Worm (Caenorhabditis elegans) whole organism, young adult: ENCODE measurements around the gene ZK813.2.

Source experiments
- C06A6.2 ChIP-seq: fragments of 200-800 bp; sonication (Bioruptor generic); conservative IDR thresholded peaks from 2 replicates; pipeline ENCODE4 v1.3.6; 2022; ENCODE audit warnings: missing genetic modification characterization, missing compliant biosample characterization
- F22D6.2 ChIP-seq: sonication (generic microtip); optimal IDR thresholded peaks from 2 replicates; lab custom pipeline; 2016; ENCODE audit warnings: mild to moderate bottlenecking, missing genetic modification characterization, missing compliant biosample characterization
- K12H6.12 ChIP-seq: fragments of 200-800 bp; sonication (Bioruptor generic); optimal IDR thresholded peaks from 2 replicates; lab custom pipeline; 2018; ENCODE audit warnings: mild to moderate bottlenecking, missing genetic modification characterization, missing compliant biosample characterization
- T07F8.4 ChIP-seq: sonication (generic microtip); optimal IDR thresholded peaks from 2 replicates; lab custom pipeline; 2016; ENCODE audit warnings: mild to moderate bottlenecking, missing genetic modification characterization, moderate library complexity, missing compliant biosample characterization
- Y79H2A.3 ChIP-seq: fragments of 200-800 bp; sonication (Bioruptor generic); conservative IDR thresholded peaks from 2 replicates; pipeline ENCODE4 v1.3.6; 2022; ENCODE audit warnings: missing genetic modification reagents, missing genetic modification characterization, missing compliant biosample characterization
- attf-3 ChIP-seq: fragments of 200-800 bp; sonication (Bioruptor generic); conservative IDR thresholded peaks from 2 replicates; pipeline ENCODE4 v1.3.6; 2022; ENCODE audit warnings: missing genetic modification reagents, missing genetic modification characterization, missing compliant biosample characterization
- egl-44 ChIP-seq: fragments of 200-800 bp; sonication (Bioruptor generic); IDR thresholded peaks from 2 replicates; pipeline ENCODE4 v1.3.6; 2022; ENCODE audit warnings: missing genetic modification reagents, missing genetic modification characterization, missing compliant biosample characterization
- let-607 ChIP-seq, 2 experiments: fragments of 200-800 bp in 1 of 2; sonication (Bioruptor generic) in 1 of 2; sonication (generic microtip) in 1 of 2; optimal IDR thresholded peaks; 2 replicates each; lab custom pipeline; 2016 to 2018; ENCODE audit warnings: mild to moderate bottlenecking in 2 of 2, missing compliant biosample characterization in 2 of 2, missing genetic modification characterization in 2 of 2, moderate library complexity in 2 of 2, missing genotype in 1 of 2
- madf-6 ChIP-seq: fragments of 200-800 bp; sonication (Bioruptor generic); IDR thresholded peaks from 2 replicates; pipeline ENCODE4 v1.3.6; 2022; ENCODE audit warnings: missing genetic modification reagents, missing genetic modification characterization, missing compliant biosample characterization
- pha-4 ChIP-seq: fragments of 150-350 bp; sonication (generic microtip); optimal IDR thresholded peaks from 2 replicates; lab custom pipeline; 2014; ENCODE audit warnings: missing biosample characterization, missing genetic modification reagents, missing genetic modification characterization
- sea-2 ChIP-seq: fragments of 200-800 bp; sonication (Bioruptor generic); IDR thresholded peaks from 2 replicates; pipeline ENCODE4 v1.3.6; 2022; ENCODE audit warnings: missing genetic modification characterization, missing compliant biosample characterization
- snpc-4 ChIP-seq, 5 experiments: fragments of 150-350 bp in 1 of 5; sonication (generic microtip) in 4 of 5; optimal IDR thresholded peaks; 2 replicates each; lab custom pipeline; 2014 to 2018; ENCODE audit warnings: missing genetic modification characterization in 5 of 5, missing biosample characterization in 3 of 5, antibody characterized with exemption in 2 of 5, mild to moderate bottlenecking in 2 of 5, missing compliant biosample characterization in 2 of 5, missing genotype in 2 of 5, moderate library complexity in 2 of 5, missing genetic modification reagents in 1 of 5
- sptf-2 ChIP-seq: fragments of 200-800 bp; sonication (Bioruptor generic); optimal IDR thresholded peaks from 2 replicates; lab custom pipeline; 2018; ENCODE audit warnings: mild to moderate bottlenecking, missing genetic modification characterization, missing compliant biosample characterization
- unc-62 ChIP-seq: fragments of 150-350 bp; optimal IDR thresholded peaks from 2 replicates; lab custom pipeline; 2014; ENCODE audit warnings: missing biosample characterization, missing genetic modification reagents, missing genetic modification characterization

DNA sequence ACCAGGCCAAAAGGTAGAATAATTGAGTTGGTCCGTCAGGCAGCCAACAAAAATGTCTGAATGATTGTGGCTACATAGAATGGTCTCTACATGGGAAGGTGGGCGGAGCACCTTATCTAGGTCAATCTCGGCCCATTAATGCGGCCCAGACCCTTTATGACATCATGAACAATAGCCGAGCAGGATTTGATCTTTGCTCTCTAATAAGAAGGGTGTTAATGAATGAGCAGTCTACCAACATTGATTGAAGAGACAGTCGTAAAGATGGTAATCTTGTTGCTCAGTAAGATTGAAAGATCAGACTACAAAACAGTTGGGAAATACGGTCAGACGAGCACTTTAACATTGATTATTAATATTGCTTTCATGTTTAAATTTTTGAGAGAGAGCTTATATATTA, 43.2 kb upstream of the ZK813.2 start:
- no peak for TF ChIP-seq T07F8.4 (tag; lab: Kevin White, UChicago)
- no peak for TF ChIP-seq pha-4 (tag; lab: Kevin White, UChicago)
- no peak for TF ChIP-seq snpc-4 (GFP tag; optimal IDR thresholded peaks at IDR 0.05; lab: Kevin White, UChicago)
- TF ChIP-seq snpc-4 (tag; optimal IDR thresholded peaks at IDR 0.05; lab: Kevin White, UChicago) = no peak
- no peak for TF ChIP-seq K12H6.12 (tag; lab: Kevin White, UChicago)
- TF ChIP-seq sea-2 = no peak
- no peak for TF ChIP-seq C06A6.2 (GFP tag; lab: Robert Waterston, UW)
- TF ChIP-seq Y79H2A.3 (GFP tag; lab: Robert Waterston, UW) = no peak
- TF ChIP-seq let-607 (tag; optimal IDR thresholded peaks at IDR 0.05; lab: Kevin White, UChicago) = no peak
- TF ChIP-seq F22D6.2 = no peak
- TF ChIP-seq attf-3 (GFP tag; lab: Robert Waterston, UW) = no peak
- TF ChIP-seq unc-62 (GFP tag; lab: Kevin White, UChicago) = no peak
- TF ChIP-seq sptf-2 = no peak
- TF ChIP-seq egl-44 (GFP tag; lab: Robert Waterston, UW) = no peak
- TF ChIP-seq madf-6 = no peak
